Worm (Caenorhabditis elegans): Measurements from ENCODE around the gene lron-14.

DNA sequence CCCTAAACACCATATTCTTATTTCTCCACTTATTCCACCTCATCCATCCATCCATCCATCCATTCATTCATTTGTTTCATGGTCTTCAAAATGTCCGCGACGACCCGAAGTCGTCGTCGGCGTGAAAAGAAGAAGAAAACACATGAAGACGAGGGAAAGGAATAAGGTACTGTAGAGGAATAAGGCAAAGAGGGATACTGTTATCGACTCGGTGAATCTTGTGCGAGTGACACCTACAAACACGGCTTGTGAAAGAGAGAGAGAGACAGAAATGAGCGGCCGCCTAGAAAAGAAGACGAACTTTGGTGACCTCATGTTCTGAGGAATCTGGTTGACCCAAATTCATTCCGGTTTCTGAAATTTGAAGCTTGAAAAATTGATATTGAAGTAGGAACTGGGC lies 42.7 kb upstream of the lron-14 start:
- TF ChIP-seq flt-1 (GFP tag; IDR thresholded peaks at IDR 0.05): no peak
- no peak for TF ChIP-seq T22C8.4 (GFP tag; IDR thresholded peaks at IDR 0.05)
- TF ChIP-seq ref-1 (GFP tag; conservative IDR thresholded peaks at IDR 0.05): no peak
- TF ChIP-seq ztf-29 (GFP tag; IDR thresholded peaks at IDR 0.05): no peak
- no peak for TF ChIP-seq med-1 (GFP tag; optimal IDR thresholded peaks at IDR 0.05; ENCODE audit: insufficient read depth)
- TF ChIP-seq ztf-23 (GFP tag; IDR thresholded peaks at IDR 0.05): no peak
- TF ChIP-seq tab-1 (GFP tag; IDR thresholded peaks at IDR 0.05): no peak
- no peak for TF ChIP-seq klf-2 (GFP tag; conservative IDR thresholded peaks at IDR 0.05)
- no peak for TF ChIP-seq cog-1 (tag; optimal IDR thresholded peaks at IDR 0.05)

All from whole organism, midembryonic.